Worm (Caenorhabditis elegans) whole organism, L2 larva: ENCODE data around the gene Y39B6A.5.

ENCODE experiments used
- nhr-11 ChIP-seq: fragments of 150-350 bp; optimal IDR thresholded peaks from 2 replicates; lab custom pipeline; 2014; ENCODE audit warnings: missing biosample characterization, missing genetic modification characterization
- nhr-237 ChIP-seq: fragments of 150-350 bp; optimal IDR thresholded peaks from 2 replicates; lab custom pipeline; 2014; ENCODE audit warnings: missing biosample characterization, missing genetic modification characterization
- unc-39 ChIP-seq: fragments of 150-350 bp; optimal IDR thresholded peaks from 2 replicates; lab custom pipeline; 2014; ENCODE audit warnings: missing biosample characterization, missing genetic modification characterization
- unc-62 ChIP-seq: fragments of 150-350 bp; optimal IDR thresholded peaks from 2 replicates; lab custom pipeline; 2014; ENCODE audit warnings: missing biosample characterization, missing genetic modification reagents, missing genetic modification characterization

ce11 chrV:19177070-19177469, 18.4 kb upstream of the Y39B6A.5 start:
- TF ChIP-seq nhr-237 (tag; lab: Kevin White, UChicago) (no peak), nhr-11 (tag; lab: Kevin White, UChicago) (no peak), unc-62 (GFP tag; lab: Kevin White, UChicago) (no peak), unc-39 (tag; lab: Kevin White, UChicago) (no peak)
